In the genomic region with DNA sequence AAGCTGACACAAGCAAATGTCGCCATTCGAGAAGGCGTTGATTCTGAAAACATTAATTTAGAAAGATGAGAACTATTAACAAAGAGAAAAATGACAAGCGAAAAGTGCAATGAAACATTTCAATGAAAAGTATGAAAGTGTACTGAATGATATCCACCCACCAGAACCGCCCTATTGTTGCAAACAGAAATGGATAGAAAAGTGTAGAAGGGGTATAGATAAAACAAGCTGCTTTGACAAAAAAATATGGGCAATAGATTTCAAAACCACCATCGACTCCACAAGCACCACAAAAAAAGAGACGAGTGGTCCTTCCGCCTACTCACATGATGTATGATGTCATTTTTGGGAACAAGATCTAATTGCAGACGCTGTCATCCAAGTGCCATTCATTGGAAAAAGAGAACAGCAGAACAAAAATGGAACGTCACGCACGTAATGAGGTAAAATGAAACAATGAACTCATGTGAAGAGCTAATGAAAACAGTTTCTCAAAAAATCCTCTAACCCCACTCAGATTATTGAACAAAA, we compare ENCODE assay signal across 4 worm cellular contexts.
TF ChIP-seq lines count a peak whose summit lies in the region.

TSS of gene C34F6.10 (minus strand) at position 51 of the 531 bp plus-strand sequence.

TF ChIP-seq in whole organism, L1 larva, 84 proteins besides CTCF, POLR2A, EP300 and RAD21:
- no peak for TF ChIP-seq efl-3 (GFP tag; optimal IDR thresholded peaks at IDR 0.05; lab: Kevin White, UChicago)
- TF ChIP-seq pqm-1 (tag; optimal IDR thresholded peaks at IDR 0.05; lab: Kevin White, UChicago) = no peak
- TF ChIP-seq hlh-17 (GFP tag; optimal IDR thresholded peaks at IDR 0.05; lab: Kevin White, UChicago; ENCODE audit: borderline replicate concordance) = no peak
- TF ChIP-seq lin-14 (GFP tag; optimal IDR thresholded peaks at IDR 0.05; lab: Kevin White, UChicago) = peak; percentile 60
- TF ChIP-seq unc-130 (tag; optimal IDR thresholded peaks at IDR 0.05; lab: Kevin White, UChicago) = no peak
- no peak for TF ChIP-seq egl-27 (tag; optimal IDR thresholded peaks at IDR 0.05; lab: Kevin White, UChicago)
- TF ChIP-seq efl-1 (optimal IDR thresholded peaks at IDR 0.05; lab: Kevin White, UChicago) = no peak
- peak in 1 of 2 experiments; percentile 67 for TF ChIP-seq efl-1 (GFP tag; optimal IDR thresholded peaks at IDR 0.05 in 1 of 2; lab: Kevin White, UChicago)

TF ChIP-seq in whole organism, L3 larva, 47 proteins besides CTCF, POLR2A, EP300 and RAD21:
- TF ChIP-seq pqm-1 (tag; optimal IDR thresholded peaks at IDR 0.05; lab: Kevin White, UChicago) (no peak), nfya-1 (tag; optimal IDR thresholded peaks at IDR 0.05; lab: Kevin White, UChicago; ENCODE audit: insufficient read depth) (peak; percentile 5), elt-1 (tag; optimal IDR thresholded peaks at IDR 0.05; lab: Kevin White, UChicago) (no peak), lsy-12 (tag; optimal IDR thresholded peaks at IDR 0.05; lab: Kevin White, UChicago) (peak; percentile 16), ama-1 (optimal IDR thresholded peaks at IDR 0.05; lab: Kevin White, UChicago) (peak; percentile 5), ceh-16 (tag; optimal IDR thresholded peaks at IDR 0.05; lab: Kevin White, UChicago) (no peak), lin-39 (tag; optimal IDR thresholded peaks at IDR 0.05; lab: Kevin White, UChicago) (peak; percentile 1), ceh-9 (tag; optimal IDR thresholded peaks at IDR 0.05; lab: Kevin White, UChicago) (no peak)

TF ChIP-seq in whole organism, L4 larva, 104 proteins besides CTCF, POLR2A, EP300 and RAD21:
- TF ChIP-seq lsy-2 (tag; optimal IDR thresholded peaks at IDR 0.05; lab: Kevin White, UChicago) (peak in 1 of 2 experiments; percentile 22), ztf-7 (tag; optimal IDR thresholded peaks at IDR 0.05; lab: Kevin White, UChicago) (no peak), ceh-20 (GFP tag; IDR thresholded peaks at IDR 0.05; lab: Robert Waterston, UW) (0 out of 2 replicates have a peak, but pooled peaks have one; percentile 41), mdl-1 (tag; optimal IDR thresholded peaks at IDR 0.05; lab: Kevin White, UChicago) (peak in 1 of 2 experiments; percentile 6), hlh-11 (tag; optimal IDR thresholded peaks at IDR 0.05; lab: Kevin White, UChicago) (peak; percentile 17), hlh-30 (tag; optimal IDR thresholded peaks at IDR 0.05; lab: Kevin White, UChicago; ENCODE audit: insufficient read depth) (peak; percentile 53), dmd-6 (GFP tag; IDR thresholded peaks at IDR 0.05; lab: Robert Waterston, UW) (0 out of 2 replicates have a peak, but pooled peaks have one; percentile 8), ces-1 (GFP tag; optimal IDR thresholded peaks at IDR 0.05; lab: Kevin White, UChicago) (no peak)

TF ChIP-seq in whole organism, young adult, 124 proteins besides CTCF, POLR2A, EP300 and RAD21:
- peak; percentile 16 for TF ChIP-seq atf-7 (tag; optimal IDR thresholded peaks at IDR 0.05; lab: Kevin White, UChicago)
- peak; percentile 29 for TF ChIP-seq ceh-27 (GFP tag; optimal IDR thresholded peaks at IDR 0.05; lab: Kevin White, UChicago)
- no peak for TF ChIP-seq attf-3 (GFP tag; conservative IDR thresholded peaks at IDR 0.05; lab: Robert Waterston, UW)
